Worm (Caenorhabditis elegans) whole organism, young adult: ENCODE results near the gene C02E7.8.

Experiments
- dpl-1 ChIP-seq: fragments of 150-350 bp; optimal IDR thresholded peaks from 2 replicates; lab custom pipeline; 2014; ENCODE audit warnings: missing biosample characterization, missing genetic modification reagents, missing genetic modification characterization
- madf-10 ChIP-seq: sonication (generic microtip); optimal IDR thresholded peaks from 2 replicates; lab custom pipeline; 2016; ENCODE audit warnings: mild to moderate bottlenecking, missing genetic modification characterization, missing compliant biosample characterization
- unc-62 ChIP-seq: fragments of 150-350 bp; optimal IDR thresholded peaks from 2 replicates; lab custom pipeline; 2014; ENCODE audit warnings: missing biosample characterization, missing genetic modification reagents, missing genetic modification characterization

DNA sequence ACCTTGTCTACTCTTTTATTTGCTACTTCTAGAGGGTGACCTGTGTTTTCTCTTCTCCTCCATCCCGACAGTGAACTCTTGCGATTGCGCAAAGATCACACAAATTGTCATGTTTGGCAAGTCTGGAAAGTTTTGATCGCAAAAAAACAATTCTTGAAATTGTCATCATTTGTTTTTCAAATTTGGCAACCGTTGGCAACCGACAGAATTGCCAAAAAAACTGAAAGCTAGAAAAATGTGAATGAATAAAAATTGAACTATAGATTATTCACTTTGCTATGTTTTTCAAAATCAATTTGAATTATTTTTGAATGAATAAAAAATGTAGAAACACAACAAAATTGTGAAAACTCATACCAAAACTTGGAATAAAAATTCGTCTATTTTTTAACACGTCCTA is 25.6 kb downstream of the C02E7.8 start, which contains the start of gene ugt-11:
- TF ChIP-seq dpl-1 (GFP tag; lab: Kevin White, UChicago) (no peak), unc-62 (GFP tag; lab: Kevin White, UChicago) (no peak), madf-10 (no peak)
